Fruit fly (Drosophila melanogaster): Measurements from ENCODE around the gene nrv1.

nrv1 gene

dm6 chr2L:6786674-6787028, at the start of gene nrv1:
TSS of gene nrv1 (minus strand) at chr2L:6786861.
- TF ChIP-seq crol (GFP tag; IDR thresholded peaks at IDR 0.05) (peak; percentile 73; the same call in 1 of the 2 replicates), bbx (GFP tag; IDR thresholded peaks at IDR 0.05; ENCODE audit: partially characterized antibody) (peak; percentile 69), CG12219 (GFP tag; optimal IDR thresholded peaks at IDR 0.05) (no peak), Fer1 (GFP tag; optimal IDR thresholded peaks at IDR 0.05) (no peak), croc (GFP tag; conservative IDR thresholded peaks at IDR 0.05) (no peak), Hmr (GFP tag; optimal IDR thresholded peaks at IDR 0.05) (no peak), CG12155 (GFP tag; optimal IDR thresholded peaks at IDR 0.05) (no peak), CG13123 (GFP tag; optimal IDR thresholded peaks at IDR 0.05) (no peak), CG6791 (GFP tag; IDR thresholded peaks at IDR 0.05; ENCODE audit: partially characterized antibody) (no peak), Doc3 (GFP tag; IDR thresholded peaks at IDR 0.05; ENCODE audit: partially characterized antibody) (no peak), Bgb (GFP tag; IDR thresholded peaks at IDR 0.05; ENCODE audit: partially characterized antibody) (peak; percentile 63; the same call in 1 of the 2 replicates), CG15011 (GFP tag; optimal IDR thresholded peaks at IDR 0.05) (no peak), Opbp (GFP tag; IDR thresholded peaks at IDR 0.05; ENCODE audit: partially characterized antibody) (0 out of 3 replicates have a peak, but pooled peaks have one; percentile 29), Rfx (GFP tag; IDR thresholded peaks at IDR 0.05) (no peak), Aef1 (GFP tag; IDR thresholded peaks at IDR 0.05) (no peak), CkIIα-i1 (GFP tag; IDR thresholded peaks at IDR 0.05) (no peak), Gug (GFP tag; IDR thresholded peaks at IDR 0.05) (no peak), sr (GFP tag; IDR thresholded peaks at IDR 0.05) (no peak; the same call in 2 of the 3 replicates), br (optimal IDR thresholded peaks at IDR 0.05) (no peak), CG1647 (GFP tag; optimal IDR thresholded peaks at IDR 0.05) (no peak), CG14441 (GFP tag; IDR thresholded peaks at IDR 0.05) (no peak), row (GFP tag; IDR thresholded peaks at IDR 0.05) (no peak), CG3065 (GFP tag; optimal IDR thresholded peaks at IDR 0.05) (no peak), CG42726 (GFP tag; IDR thresholded peaks at IDR 0.05; ENCODE audit: partially characterized antibody) (peak; percentile 81), Sox102F (GFP tag; optimal IDR thresholded peaks at IDR 0.05) (no peak), tna (GFP tag; IDR thresholded peaks at IDR 0.05; ENCODE audit: partially characterized antibody) (peak; percentile 32; the same call in 1 of the 2 replicates), B-H2 (GFP tag; optimal IDR thresholded peaks at IDR 0.05) (no peak), bowl (GFP tag; IDR thresholded peaks at IDR 0.05) (no peak), CG4707 (GFP tag; optimal IDR thresholded peaks at IDR 0.05) (no peak), ERR (GFP tag; optimal IDR thresholded peaks at IDR 0.05) (no peak), cg (GFP tag; optimal IDR thresholded peaks at IDR 0.05) (peak; percentile 14), CG8290 (GFP tag; optimal IDR thresholded peaks at IDR 0.05) (no peak), CG8290 (tag; optimal IDR thresholded peaks at IDR 0.05) (peak in 1 of 2 experiments; percentile 28), Lpt (GFP tag; optimal IDR thresholded peaks at IDR 0.05) (no peak), CG17912 (GFP tag; optimal IDR thresholded peaks at IDR 0.05) (no peak), cwo (GFP tag; optimal IDR thresholded peaks at IDR 0.05) (no peak), h (optimal IDR thresholded peaks at IDR 0.05) (no peak), z (GFP tag; IDR thresholded peaks at IDR 0.05) (peak; percentile 84), jigr1 (GFP tag; IDR thresholded peaks at IDR 0.05) (no peak), CG13287 (GFP tag; IDR thresholded peaks at IDR 0.05; ENCODE audit: partially characterized antibody) (peak; percentile 56), unc-4 (GFP tag; IDR thresholded peaks at IDR 0.05; ENCODE audit: partially characterized antibody) (peak; percentile 38; the same call in 1 of the 2 replicates), peb (GFP tag; IDR thresholded peaks at IDR 0.05) (no peak), CG11398 (GFP tag; optimal IDR thresholded peaks at IDR 0.05) (no peak), fd96Cb (tag; optimal IDR thresholded peaks at IDR 0.05) (no peak), CG12744 (GFP tag; optimal IDR thresholded peaks at IDR 0.05) (no peak), Hsf (GFP tag; optimal IDR thresholded peaks at IDR 0.05) (no peak), Dip2 (GFP tag; IDR thresholded peaks at IDR 0.05) (no peak), phol (tag; optimal IDR thresholded peaks at IDR 0.05) (no peak), MTF-1 (GFP tag; optimal IDR thresholded peaks at IDR 0.05; ENCODE audit: borderline replicate concordance) (no peak), chn (GFP tag; optimal IDR thresholded peaks at IDR 0.05) (no peak), CG11695 (GFP tag; IDR thresholded peaks at IDR 0.05) (no peak), Meics (GFP tag; optimal IDR thresholded peaks at IDR 0.05) (no peak)
